Worm (Caenorhabditis elegans) whole organism, young adult: ENCODE data around the gene F35G2.3.

Experiments used
- F37B4.10 ChIP-seq: fragments of 200-800 bp; sonication (Bioruptor generic); IDR thresholded peaks from 2 replicates; pipeline ENCODE4 v1.3.6; 2022; ENCODE audit warnings: missing genetic modification characterization, missing compliant biosample characterization
- F49E8.2 ChIP-seq: sonication (generic microtip); optimal IDR thresholded peaks from 3 replicates; lab custom pipeline; 2017; ENCODE audit warnings: missing genetic modification characterization, mild to moderate bottlenecking, missing compliant biosample characterization, antibody characterized with exemption, moderate library complexity; ENCODE audit not compliant: insufficient read depth
- ama-1 ChIP-seq, 3 experiments: fragments of 150-350 bp in 1 of 3; sonication (generic microtip) in 2 of 3; optimal IDR thresholded peaks; 2 replicates each; lab custom pipeline; 2014 to 2018; ENCODE audit warnings: missing biosample characterization in 2 of 3, missing genetic modification characterization in 2 of 3, missing genetic modification reagents in 2 of 3
- bed-2 ChIP-seq: fragments of 200-800 bp; sonication (Bioruptor generic); IDR thresholded peaks from 2 replicates; pipeline ENCODE4 v1.3.6; 2022; ENCODE audit warnings: missing genetic modification reagents, missing genetic modification characterization, missing compliant biosample characterization
- hmg-1.2 ChIP-seq: fragments of 200-800 bp; sonication (Bioruptor generic); IDR thresholded peaks from 2 replicates; pipeline ENCODE4 v1.3.6; 2022; ENCODE audit warnings: missing genetic modification reagents, missing genetic modification characterization, missing compliant biosample characterization
- hsf-1 ChIP-seq: fragments of 200-800 bp; sonication (Bioruptor generic); IDR thresholded peaks from 2 replicates; pipeline ENCODE4 v1.3.6; 2022; ENCODE audit warnings: missing genetic modification reagents, missing genetic modification characterization, missing compliant biosample characterization

- no peak for TF ChIP-seq F37B4.10
- no peak for TF ChIP-seq F49E8.2 (tag; lab: Kevin White, UChicago)
- no peak for TF ChIP-seq hsf-1
- TF ChIP-seq ama-1 (optimal IDR thresholded peaks at IDR 0.05; lab: Kevin White, UChicago): no peak
- TF ChIP-seq ama-1 (GFP tag; optimal IDR thresholded peaks at IDR 0.05; lab: Kevin White, UChicago): no peak
- no peak for TF ChIP-seq hmg-1.2 (GFP tag; lab: Robert Waterston, UW)
- TF ChIP-seq bed-2: no peak
These were observed 2.0 kb upstream of the F35G2.3 start for ce11 chrIV:12207454-12207853.
